Worm (Caenorhabditis elegans) whole organism, L4 larva: ENCODE measurements around the gene mrpl-18.

Experiments used
- F37D6.2 ChIP-seq: sonication (generic microtip); optimal IDR thresholded peaks from 2 replicates; lab custom pipeline; 2016; ENCODE audit warnings: mild to moderate bottlenecking, missing genetic modification characterization, missing compliant biosample characterization
- T20F7.1 ChIP-seq: fragments of 200-800 bp; sonication (Bioruptor generic); optimal IDR thresholded peaks from 2 replicates; lab custom pipeline; 2018; ENCODE audit warnings: mild to moderate bottlenecking, missing genetic modification characterization, missing compliant biosample characterization
- Y48G9A.11 ChIP-seq: fragments of 200-800 bp; sonication (Bioruptor generic); IDR thresholded peaks from 2 replicates; pipeline ENCODE4 v1.3.6; 2022; ENCODE audit warnings: missing genetic modification reagents, missing genetic modification characterization, missing compliant biosample characterization
- Y75B8A.6 ChIP-seq: fragments of 200-800 bp; sonication (Bioruptor generic); IDR thresholded peaks from 2 replicates; pipeline ENCODE4 v1.3.6; 2022; ENCODE audit warnings: missing genetic modification reagents, missing genetic modification characterization, missing compliant biosample characterization
- ZK546.5 ChIP-seq, 2 experiments: sonication (generic microtip); optimal IDR thresholded peaks; 2 replicates each; lab custom pipeline; 2017; ENCODE audit warnings: missing biosample characterization in 2 of 2, missing genetic modification characterization in 2 of 2
- aha-1 ChIP-seq: fragments of 150-350 bp; peaks from one replicate; lab custom pipeline; 2014; ENCODE audit warnings: missing biosample characterization, missing genetic modification characterization
- ama-1 ChIP-seq: fragments of 150-350 bp; optimal IDR thresholded peaks from 2 replicates; lab custom pipeline; 2014; ENCODE audit warnings: inconsistent platforms, mixed read lengths
- arid-1 ChIP-seq: fragments of 200-800 bp; sonication (Bioruptor generic); conservative IDR thresholded peaks from 2 replicates; pipeline ENCODE4 v1.3.6; 2022; ENCODE audit warnings: missing genetic modification reagents, missing genetic modification characterization, missing compliant biosample characterization
- ceh-20 ChIP-seq: fragments of 200-800 bp; sonication (Bioruptor generic); IDR thresholded peaks from 2 replicates; pipeline ENCODE4 v1.3.6; 2022; ENCODE audit warnings: missing genetic modification reagents, missing genetic modification characterization, missing compliant biosample characterization
- ceh-28 ChIP-seq: fragments of 150-350 bp; optimal IDR thresholded peaks from 2 replicates; lab custom pipeline; 2014; ENCODE audit warnings: missing biosample characterization, missing genetic modification reagents, missing genetic modification characterization
- ceh-32 ChIP-seq: sonication (generic microtip); optimal IDR thresholded peaks from 2 replicates; lab custom pipeline; 2016; ENCODE audit warnings: mild to moderate bottlenecking, missing genetic modification characterization, missing compliant biosample characterization; ENCODE audit not compliant: poor library complexity
- ceh-82 ChIP-seq: sonication (generic microtip); optimal IDR thresholded peaks from 2 replicates; lab custom pipeline; 2017; ENCODE audit warnings: missing biosample characterization, missing genetic modification characterization
- ctbp-1 ChIP-seq: fragments of 200-800 bp; sonication (Bioruptor generic); IDR thresholded peaks from 2 replicates; pipeline ENCODE4 v1.3.6; 2022; ENCODE audit warnings: missing genetic modification reagents, missing genetic modification characterization, missing compliant biosample characterization
- daf-16 ChIP-seq, 3 experiments: sonication (generic microtip); optimal IDR thresholded peaks; 2 replicates each; lab custom pipeline; 2016 to 2017; ENCODE audit warnings: missing genetic modification characterization in 3 of 3, missing genetic modification reagents in 3 of 3, mild to moderate bottlenecking in 2 of 3, missing compliant biosample characterization in 2 of 3, missing biosample characterization in 1 of 3, moderate library complexity in 1 of 3
- daf-19 ChIP-seq: fragments of 200-800 bp; sonication (Bioruptor generic); conservative IDR thresholded peaks from 2 replicates; pipeline ENCODE4 v1.3.6; 2022; ENCODE audit warnings: missing genetic modification characterization, missing compliant biosample characterization
- dmd-6 ChIP-seq: fragments of 200-800 bp; sonication (Bioruptor generic); IDR thresholded peaks from 2 replicates; pipeline ENCODE4 v1.3.6; 2022; ENCODE audit warnings: missing genetic modification reagents, missing genetic modification characterization, missing compliant biosample characterization
- dmd-9 ChIP-seq: fragments of 200-800 bp; sonication (Bioruptor generic); IDR thresholded peaks from 2 replicates; pipeline ENCODE4 v1.3.6; 2022; ENCODE audit warnings: missing genetic modification reagents, missing genetic modification characterization, missing compliant biosample characterization
- dpl-1 ChIP-seq: fragments of 150-350 bp; optimal IDR thresholded peaks from 2 replicates; lab custom pipeline; 2014; ENCODE audit warnings: missing biosample characterization, missing genetic modification reagents, missing genetic modification characterization
- duxl-1 ChIP-seq: sonication (generic microtip); optimal IDR thresholded peaks from 2 replicates; lab custom pipeline; 2016; ENCODE audit warnings: mild to moderate bottlenecking, missing genetic modification characterization, moderate library complexity, missing compliant biosample characterization; ENCODE audit not compliant: poor library complexity
- egl-27 ChIP-seq: sonication (generic microtip); optimal IDR thresholded peaks from 3 replicates; lab custom pipeline; 2017; ENCODE audit warnings: missing biosample characterization, missing genetic modification reagents, missing genetic modification characterization
- hif-1 ChIP-seq, 2 experiments: sonication (generic microtip); optimal IDR thresholded peaks; 2 replicates each; lab custom pipeline; 2016 to 2017; ENCODE audit warnings: missing compliant biosample characterization in 2 of 2, missing genetic modification characterization in 2 of 2, missing genetic modification reagents in 2 of 2, missing genotype in 2 of 2, mild to moderate bottlenecking in 1 of 2
- hlh-11 ChIP-seq: fragments of 200-800 bp; sonication (Bioruptor generic); optimal IDR thresholded peaks from 2 replicates; lab custom pipeline; 2018; ENCODE audit warnings: mild to moderate bottlenecking, missing genetic modification characterization, missing compliant biosample characterization
- hlh-30 ChIP-seq: sonication (generic microtip); optimal IDR thresholded peaks from 2 replicates; lab custom pipeline; 2017; ENCODE audit warnings: antibody characterized with exemption, mild to moderate bottlenecking, missing genetic modification characterization, missing compliant biosample characterization; ENCODE audit not compliant: insufficient read depth
- lin-1 ChIP-seq: fragments of 200-800 bp; sonication (Bioruptor generic); IDR thresholded peaks from 2 replicates; pipeline ENCODE4 v1.3.6; 2022; ENCODE audit warnings: missing genetic modification reagents, missing genetic modification characterization, missing compliant biosample characterization
- lin-13 ChIP-seq: fragments of 150-350 bp; optimal IDR thresholded peaks from 2 replicates; lab custom pipeline; 2014; ENCODE audit warnings: missing biosample characterization, missing genetic modification reagents, missing genetic modification characterization
- lin-15B ChIP-seq: fragments of 150-350 bp; sonication (generic microtip); optimal IDR thresholded peaks from 3 replicates; lab custom pipeline; 2014; ENCODE audit warnings: missing biosample characterization, missing genetic modification characterization
- lin-38 ChIP-seq: fragments of 200-800 bp; sonication (Bioruptor generic); IDR thresholded peaks from 2 replicates; pipeline ENCODE4 v1.3.6; 2022; ENCODE audit warnings: missing genetic modification reagents, missing genetic modification characterization, missing compliant biosample characterization
- lsy-2 ChIP-seq, 2 experiments: fragments of 150-350 bp in 1 of 2; sonication (generic microtip) in 1 of 2; optimal IDR thresholded peaks; 2 replicates each; lab custom pipeline; 2014 to 2017; ENCODE audit warnings: missing biosample characterization in 2 of 2, missing genetic modification characterization in 2 of 2
- mes-2 ChIP-seq: sonication (generic microtip); optimal IDR thresholded peaks from 2 replicates; lab custom pipeline; 2016; ENCODE audit warnings: missing genotype, mild to moderate bottlenecking, missing genetic modification characterization, missing compliant biosample characterization; ENCODE audit not compliant: poor library complexity, severe bottlenecking
- mxl-3 ChIP-seq: fragments of 200-800 bp; sonication (Bioruptor generic); optimal IDR thresholded peaks from 2 replicates; lab custom pipeline; 2018; ENCODE audit warnings: mild to moderate bottlenecking, missing genetic modification characterization, missing compliant biosample characterization
- nhr-11 ChIP-seq: fragments of 150-350 bp; optimal IDR thresholded peaks from 2 replicates; lab custom pipeline; 2014; ENCODE audit warnings: missing biosample characterization, missing genetic modification characterization
- nhr-237 ChIP-seq: sonication (generic microtip); optimal IDR thresholded peaks from 2 replicates; lab custom pipeline; 2017; ENCODE audit warnings: missing biosample characterization, missing genetic modification characterization
- nhr-25 ChIP-seq: sonication (generic microtip); optimal IDR thresholded peaks from 2 replicates; lab custom pipeline; 2017; ENCODE audit warnings: missing genetic modification characterization, mild to moderate bottlenecking, missing compliant biosample characterization, antibody characterized with exemption, moderate library complexity, borderline replicate concordance; ENCODE audit not compliant: insufficient read depth
- nhr-28 ChIP-seq: fragments of 150-350 bp; optimal IDR thresholded peaks from 2 replicates; lab custom pipeline; 2014; ENCODE audit warnings: missing biosample characterization, missing genetic modification characterization
- nhr-42 ChIP-seq: fragments of 200-800 bp; sonication (Bioruptor generic); IDR thresholded peaks from 2 replicates; pipeline ENCODE4 v1.3.6; 2022; ENCODE audit warnings: missing genetic modification characterization, missing compliant biosample characterization
- nhr-77 ChIP-seq: fragments of 150-350 bp; optimal IDR thresholded peaks from 2 replicates; lab custom pipeline; 2014; ENCODE audit warnings: missing biosample characterization, missing genetic modification characterization
- pha-4 ChIP-seq, 2 experiments: fragments of 150-350 bp in 1 of 2; fragments of 200-800 bp in 1 of 2; sonication (Bioruptor generic) in 1 of 2; IDR thresholded peaks in 1 of 2; optimal IDR thresholded peaks in 1 of 2; 2 replicates each; pipeline versions ENCODE4 v1.3.6 to Lab custom; 2014 to 2022; ENCODE audit warnings: missing genetic modification characterization in 2 of 2, missing genetic modification reagents in 2 of 2, missing biosample characterization in 1 of 2, missing compliant biosample characterization in 1 of 2
- rbr-2 ChIP-seq: sonication (generic microtip); optimal IDR thresholded peaks from 2 replicates; lab custom pipeline; 2016; ENCODE audit warnings: missing genotype, missing genetic modification characterization, missing compliant biosample characterization
- snpc-1.2 ChIP-seq: fragments of 200-800 bp; sonication (Bioruptor generic); IDR thresholded peaks from 2 replicates; pipeline ENCODE4 v1.3.6; 2022; ENCODE audit warnings: missing genetic modification reagents, missing genetic modification characterization, missing compliant biosample characterization
- tra-1 ChIP-seq: fragments of 200-800 bp; sonication (Bioruptor generic); IDR thresholded peaks from 2 replicates; pipeline ENCODE4 v1.3.6; 2022; ENCODE audit warnings: missing genetic modification reagents, missing genetic modification characterization, missing compliant biosample characterization
- unc-130 ChIP-seq: sonication (generic microtip); optimal IDR thresholded peaks from 2 replicates; lab custom pipeline; 2016; ENCODE audit warnings: missing genetic modification reagents, missing genetic modification characterization, missing compliant biosample characterization
- unc-39 ChIP-seq: sonication (generic microtip); optimal IDR thresholded peaks from 2 replicates; lab custom pipeline; 2017; ENCODE audit warnings: missing biosample characterization, missing genetic modification characterization
- unc-62 ChIP-seq, 3 experiments: fragments of 150-350 bp in 1 of 3; sonication (generic microtip); optimal IDR thresholded peaks in 2 of 3; peaks in 1 of 3; 1 replicate in 1 of 3; 2 replicates in 2 of 3; lab custom pipeline; 2014 to 2017; ENCODE audit warnings: missing biosample characterization in 3 of 3, missing genetic modification characterization in 3 of 3, missing genetic modification reagents in 3 of 3, missing genotype in 1 of 3
- vab-7 ChIP-seq: fragments of 200-800 bp; sonication (Bioruptor generic); IDR thresholded peaks from 2 replicates; pipeline ENCODE4 v1.3.6; 2022; ENCODE audit warnings: missing genetic modification reagents, missing genetic modification characterization, missing compliant biosample characterization
- zfp-2 ChIP-seq: sonication (generic microtip); optimal IDR thresholded peaks from 2 replicates; lab custom pipeline; 2016; ENCODE audit warnings: mild to moderate bottlenecking, missing genetic modification characterization, missing compliant biosample characterization
- ztf-7 ChIP-seq: fragments of 150-350 bp; optimal IDR thresholded peaks from 2 replicates; lab custom pipeline; 2014; ENCODE audit warnings: missing biosample characterization, missing genetic modification characterization

mrpl-18 gene

DNA sequence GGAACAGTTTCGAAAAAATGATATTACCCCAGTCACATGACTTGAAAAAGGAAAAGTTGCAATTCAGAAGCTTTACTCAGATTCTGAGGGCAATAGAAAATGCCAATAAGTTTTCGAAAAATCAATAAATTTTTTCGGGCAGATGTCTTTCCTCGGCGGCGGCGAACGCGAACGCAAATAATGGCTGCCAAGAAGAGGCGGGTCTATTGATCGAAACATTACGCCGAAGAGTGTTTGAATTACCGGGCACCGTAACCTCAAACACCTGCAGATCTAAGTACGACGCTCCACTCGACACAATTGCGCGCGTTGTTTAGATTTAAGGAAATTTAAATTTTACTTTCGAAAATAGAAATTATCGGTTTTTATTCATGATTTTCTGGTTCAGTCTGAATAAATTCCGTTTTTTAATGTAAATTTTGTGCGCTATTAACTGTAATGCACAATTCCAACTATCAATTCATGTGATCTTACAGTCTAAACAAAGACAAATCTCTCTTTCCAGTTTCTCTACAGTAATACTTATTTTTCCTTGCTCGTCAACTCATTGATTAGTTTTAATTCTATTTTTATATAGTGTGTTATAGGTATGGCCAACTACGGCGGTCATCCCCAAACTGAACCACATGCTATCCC is 19.1 kb downstream of the mrpl-18 start, which contains the start of gene prp-8:
Gene prp-8, plus strand, starts transcription at position 586 of the 636 bp plus-strand sequence.
- TF ChIP-seq arid-1 (GFP tag; lab: Robert Waterston, UW) (peak; percentile 74), tra-1 (GFP tag; lab: Robert Waterston, UW) (0 out of 2 replicates have a peak, but pooled peaks have one; percentile 43), egl-27 (no peak), zfp-2 (tag; lab: Kevin White, UChicago) (peak; percentile 75), ceh-28 (tag; lab: Kevin White, UChicago) (peak; percentile 77), lin-38 (GFP tag; lab: Robert Waterston, UW) (peak; percentile 79), hlh-11 (tag; lab: Kevin White, UChicago) (peak; percentile 83), hif-1 (tag; optimal IDR thresholded peaks at IDR 0.05; lab: Kevin White, UChicago) (peak in 1 of 2 experiments; percentile 80), unc-130 (GFP tag; lab: Kevin White, UChicago) (peak; percentile 25), unc-62 (GFP tag; optimal IDR thresholded peaks at IDR 0.05 in 1 of 2; lab: Kevin White, UChicago) (peak in 1 of 2 experiments; percentile 98), unc-62 (tag; optimal IDR thresholded peaks at IDR 0.05; lab: Kevin White, UChicago) (no peak), nhr-237 (no peak), hlh-30 (peak; percentile 91), aha-1 (peak; percentile 99), nhr-25 (tag; lab: Kevin White, UChicago) (peak; percentile 87), mxl-3 (GFP tag; lab: Kevin White, UChicago) (peak; percentile 67), lin-15B (peak; percentile 29), ama-1 (lab: Kevin White, UChicago) (peak; percentile 78), nhr-77 (tag; lab: Kevin White, UChicago) (peak; percentile 69), F37D6.2 (peak; percentile 62), Y48G9A.11 (GFP tag; lab: Robert Waterston, UW) (peak; percentile 95), dmd-6 (peak; percentile 68), snpc-1.2 (GFP tag; lab: Robert Waterston, UW) (0 out of 2 replicates have a peak, but pooled peaks have one; percentile 23), ztf-7 (tag; lab: Kevin White, UChicago) (no peak), ceh-82 (tag; lab: Kevin White, UChicago) (no peak), nhr-11 (tag; lab: Kevin White, UChicago) (peak; percentile 68), lin-1 (0 out of 2 replicates have a peak, but pooled peaks have one; percentile 32), vab-7 (GFP tag; lab: Robert Waterston, UW) (peak; percentile 26; the same call in 1 of the 2 replicates), ceh-20 (GFP tag; lab: Robert Waterston, UW) (peak; percentile 68; the same call in 1 of the 2 replicates), unc-39 (tag; lab: Kevin White, UChicago) (no peak), nhr-28 (tag; lab: Kevin White, UChicago) (peak; percentile 51), ctbp-1 (GFP tag; lab: Robert Waterston, UW) (peak; percentile 68), dpl-1 (GFP tag; lab: Kevin White, UChicago) (peak; percentile 91), daf-16 (GFP tag; optimal IDR thresholded peaks at IDR 0.05; lab: Kevin White, UChicago) (no peak), daf-16 (tag; optimal IDR thresholded peaks at IDR 0.05; lab: Kevin White, UChicago) (peak; percentile 74), daf-19 (GFP tag; lab: Robert Waterston, UW) (no peak), Y75B8A.6 (peak; percentile 58; the same call in 1 of the 2 replicates), mes-2 (tag; lab: Kevin White, UChicago) (peak; percentile 95), ZK546.5 (tag; optimal IDR thresholded peaks at IDR 0.05; lab: Kevin White, UChicago) (peak in 1 of 2 experiments; percentile 94), rbr-2 (tag; lab: Kevin White, UChicago) (peak; percentile 85), lin-13 (GFP tag; lab: Kevin White, UChicago) (peak; percentile 88), dmd-9 (peak; percentile 50; the same call in 1 of the 2 replicates), duxl-1 (tag; lab: Kevin White, UChicago) (peak; percentile 83), pha-4 (GFP tag; IDR thresholded peaks at IDR 0.05; lab: Robert Waterston, UW) (no peak), pha-4 (tag; optimal IDR thresholded peaks at IDR 0.05; lab: Kevin White, UChicago) (peak; percentile 94), T20F7.1 (GFP tag; lab: Kevin White, UChicago) (peak; percentile 99), nhr-42 (GFP tag; lab: Robert Waterston, UW) (0 out of 2 replicates have a peak, but pooled peaks have one; percentile 26), lsy-2 (tag; optimal IDR thresholded peaks at IDR 0.05; lab: Kevin White, UChicago) (peak; percentile 94 to 99), ceh-32 (tag; lab: Kevin White, UChicago) (no peak)
